Fruit fly (Drosophila melanogaster) whole organism, embryonic: ENCODE measurements around the gene FucTA.

Source experiments
- BtbVII ChIP-seq: fragments of 200-800 bp; sonication (Bioruptor generic); optimal IDR thresholded peaks from 3 replicates; lab custom pipeline; 2017; ENCODE audit warnings: missing biosample characterization, mild to moderate bottlenecking, missing genetic modification characterization
- CG10431 ChIP-seq: fragments of 200-800 bp; sonication (Bioruptor generic); optimal IDR thresholded peaks from 3 replicates; lab custom pipeline; 2018; ENCODE audit warnings: missing biosample characterization, mild to moderate bottlenecking, missing genetic modification characterization
- CG12236 ChIP-seq: fragments of 200-800 bp; sonication (Bioruptor generic); optimal IDR thresholded peaks from 2 replicates; lab custom pipeline; 2016; ENCODE audit warnings: missing biosample characterization, missing genetic modification characterization
- CG13424 ChIP-seq: fragments of 200-800 bp; sonication (Bioruptor generic); optimal IDR thresholded peaks from 2 replicates; lab custom pipeline; 2019; ENCODE audit warnings: missing biosample characterization, mild to moderate bottlenecking, missing genetic modification characterization, moderate library complexity
- CG13894 ChIP-seq: fragments of 200-800 bp; sonication (Bioruptor generic); optimal IDR thresholded peaks from 3 replicates; lab custom pipeline; 2018; ENCODE audit warnings: missing biosample characterization, mild to moderate bottlenecking, missing genetic modification characterization, moderate library complexity
- CG14014 ChIP-seq: fragments of 200-800 bp; sonication (Bioruptor generic); IDR thresholded peaks from 2 replicates; pipeline ENCODE4 v1.3.6; 2022; ENCODE audit warnings: missing biosample characterization, missing genetic modification characterization
- CG14965 ChIP-seq: fragments of 200-800 bp; sonication (Bioruptor generic); optimal IDR thresholded peaks from 2 replicates; lab custom pipeline; 2016; ENCODE audit warnings: missing biosample characterization, missing genetic modification characterization, borderline replicate concordance
- CG16815 ChIP-seq: fragments of 200-800 bp; sonication (Bioruptor generic); optimal IDR thresholded peaks from 3 replicates; lab custom pipeline; 2017; ENCODE audit warnings: missing biosample characterization, mild to moderate bottlenecking, missing genetic modification characterization
- CG18599 ChIP-seq: fragments of 200-800 bp; sonication (Bioruptor generic); optimal IDR thresholded peaks from 3 replicates; lab custom pipeline; 2017; ENCODE audit warnings: missing biosample characterization, missing genetic modification characterization, mild to moderate bottlenecking, moderate library complexity, missing genetic modification reagents
- CG18619 ChIP-seq: fragments of 200-800 bp; sonication (Bioruptor generic); optimal IDR thresholded peaks from 3 replicates; lab custom pipeline; 2017; ENCODE audit warnings: missing biosample characterization, mild to moderate bottlenecking, missing genetic modification characterization
- CG18764 ChIP-seq: fragments of 200-800 bp; sonication (Bioruptor generic); optimal IDR thresholded peaks from 3 replicates; lab custom pipeline; 2016; ENCODE audit warnings: missing biosample characterization, missing genetic modification characterization
- CG2129 ChIP-seq: fragments of 200-800 bp; sonication (Bioruptor generic); IDR thresholded peaks from 2 replicates; pipeline ENCODE4 v1.3.6; 2022; ENCODE audit warnings: missing biosample characterization, missing genetic modification characterization; ENCODE audit not compliant: partially characterized antibody
- CG2199 ChIP-seq: fragments of 200-800 bp; sonication (Bioruptor generic); IDR thresholded peaks from 3 replicates; pipeline ENCODE4 v1.3.6; 2022; ENCODE audit warnings: missing biosample characterization, missing genetic modification characterization
- CG31224 ChIP-seq: fragments of 200-800 bp; sonication (Bioruptor generic); IDR thresholded peaks from 2 replicates; pipeline ENCODE4 v1.3.6; 2022; ENCODE audit warnings: missing biosample characterization, missing genetic modification characterization
- CG31441 ChIP-seq: fragments of 200-800 bp; sonication (Bioruptor generic); IDR thresholded peaks from 2 replicates; pipeline ENCODE4 v1.3.6; 2022; ENCODE audit warnings: missing biosample characterization, missing genetic modification characterization
- CG5245 ChIP-seq: fragments of 200-800 bp; sonication (Bioruptor generic); optimal IDR thresholded peaks from 3 replicates; lab custom pipeline; 2016; ENCODE audit warnings: missing biosample characterization, missing genetic modification characterization
- CG6254 ChIP-seq: fragments of 200-800 bp; sonication (Bioruptor generic); optimal IDR thresholded peaks from 3 replicates; lab custom pipeline; 2017; ENCODE audit warnings: mild to moderate bottlenecking, missing biosample characterization, missing genetic modification reagents, missing genetic modification characterization
- CG7556 ChIP-seq: fragments of 200-800 bp; sonication (Bioruptor generic); optimal IDR thresholded peaks from 2 replicates; lab custom pipeline; 2017; ENCODE audit warnings: missing biosample characterization, mild to moderate bottlenecking, missing genetic modification characterization
- CG9727 ChIP-seq: fragments of 200-800 bp; sonication (Bioruptor generic); optimal IDR thresholded peaks from 3 replicates; lab custom pipeline; 2017; ENCODE audit warnings: missing biosample characterization, mild to moderate bottlenecking, missing genetic modification characterization
- CG9797 ChIP-seq: fragments of 200-800 bp; sonication (Bioruptor generic); optimal IDR thresholded peaks from 3 replicates; lab custom pipeline; 2018; ENCODE audit warnings: missing biosample characterization, mild to moderate bottlenecking, missing genetic modification characterization
- CHES-1-like ChIP-seq: fragments of 200-800 bp; sonication (Bioruptor generic); optimal IDR thresholded peaks from 2 replicates; lab custom pipeline; 2016; ENCODE audit warnings: missing biosample characterization, missing genetic modification characterization
- CTCF ChIP-seq: fragments of 200-800 bp; sonication (Bioruptor generic); optimal IDR thresholded peaks from 2 replicates; lab custom pipeline; 2017; ENCODE audit warnings: missing biosample characterization, mild to moderate bottlenecking, missing genetic modification characterization, moderate library complexity
- Chrac-16 ChIP-seq: fragments of 200-800 bp; sonication (Bioruptor generic); optimal IDR thresholded peaks from 3 replicates; lab custom pipeline; 2016; ENCODE audit warnings: missing biosample characterization, missing genetic modification characterization
- Dip2 ChIP-seq: fragments of 200-800 bp; sonication (Bioruptor generic); IDR thresholded peaks from 2 replicates; pipeline ENCODE4 v1.3.6; 2022; ENCODE audit warnings: missing biosample characterization, missing genetic modification characterization
- Gug ChIP-seq: fragments of 200-800 bp; sonication (Bioruptor generic); IDR thresholded peaks from 4 replicates; pipeline ENCODE4 v1.3.6; 2022; ENCODE audit warnings: missing biosample characterization, missing genetic modification characterization
- Hey ChIP-seq: fragments of 200-800 bp; sonication (Bioruptor generic); optimal IDR thresholded peaks from 3 replicates; lab custom pipeline; 2018; ENCODE audit warnings: missing biosample characterization, mild to moderate bottlenecking, missing genetic modification characterization
- Hmx ChIP-seq: fragments of 200-800 bp; sonication (Bioruptor generic); optimal IDR thresholded peaks from 2 replicates; lab custom pipeline; 2016; ENCODE audit warnings: missing biosample characterization, missing genetic modification characterization
- Lpt ChIP-seq: fragments of >200 bp; optimal IDR thresholded peaks from 2 replicates; lab custom pipeline; 2018; ENCODE audit warnings: missing biosample characterization, missing genetic modification characterization
- Meics ChIP-seq: fragments of 200-800 bp; sonication (Bioruptor generic); optimal IDR thresholded peaks from 2 replicates; lab custom pipeline; 2017; ENCODE audit warnings: missing biosample characterization, mild to moderate bottlenecking, missing genetic modification characterization
- Nf-YC ChIP-seq: fragments of 200-800 bp; optimal IDR thresholded peaks from 3 replicates; lab custom pipeline; 2019; ENCODE audit warnings: missing biosample characterization, mild to moderate bottlenecking, missing genetic modification characterization, moderate library complexity
- Opbp ChIP-seq: fragments of 200-800 bp; sonication (Bioruptor generic); IDR thresholded peaks from 3 replicates; pipeline ENCODE4 v1.3.6; 2022; ENCODE audit warnings: missing biosample characterization, missing genetic modification characterization; ENCODE audit not compliant: partially characterized antibody
- Side ChIP-seq: fragments of 200-800 bp; sonication (Bioruptor generic); optimal IDR thresholded peaks from 2 replicates; lab custom pipeline; 2016; ENCODE audit warnings: missing biosample characterization, missing genetic modification characterization
- Taf1 ChIP-seq: fragments of 200-800 bp; sonication (Bioruptor generic); IDR thresholded peaks from 2 replicates; pipeline ENCODE4 v1.3.6; 2022; ENCODE audit warnings: missing biosample characterization, missing genetic modification characterization
- Usf ChIP-seq: fragments of 200-800 bp; sonication (Bioruptor generic); optimal IDR thresholded peaks from 2 replicates; lab custom pipeline; 2017; ENCODE audit warnings: missing genotype, missing biosample characterization, missing genetic modification characterization
- Vsx1 ChIP-seq: fragments of 200-800 bp; sonication (Bioruptor generic); optimal IDR thresholded peaks from 2 replicates; lab custom pipeline; 2017; ENCODE audit warnings: missing biosample characterization, mild to moderate bottlenecking, missing genetic modification characterization, missing genetic modification reagents
- amos ChIP-seq: fragments of 200-800 bp; sonication (Bioruptor generic); IDR thresholded peaks from 2 replicates; pipeline ENCODE4 v1.3.6; 2022; ENCODE audit warnings: missing biosample characterization, missing genetic modification characterization; ENCODE audit not compliant: partially characterized antibody
- br ChIP-seq: fragments of >200 bp; optimal IDR thresholded peaks from 2 replicates; lab custom pipeline; 2017
- chinmo ChIP-seq: fragments of 200-800 bp; sonication (Bioruptor generic); IDR thresholded peaks from 4 replicates; pipeline ENCODE4 v1.3.6; 2022; ENCODE audit warnings: missing biosample characterization, missing genetic modification characterization; ENCODE audit not compliant: partially characterized antibody
- corto ChIP-seq: fragments of 200-800 bp; sonication (Bioruptor generic); optimal IDR thresholded peaks from 2 replicates; lab custom pipeline; 2016; ENCODE audit warnings: missing biosample characterization, mild to moderate bottlenecking, missing genetic modification characterization, moderate library complexity
- dmrt11E ChIP-seq: fragments of 200-800 bp; sonication (Bioruptor generic); optimal IDR thresholded peaks from 3 replicates; lab custom pipeline; 2018; ENCODE audit warnings: missing biosample characterization, mild to moderate bottlenecking, missing genetic modification characterization, moderate library complexity
- en ChIP-seq: fragments of 200-800 bp; sonication (Bioruptor generic); optimal IDR thresholded peaks from 2 replicates; lab custom pipeline; 2016; ENCODE audit warnings: missing biosample characterization, missing genetic modification characterization
- gro ChIP-seq: fragments of 200-800 bp; sonication (Bioruptor generic); optimal IDR thresholded peaks from 2 replicates; lab custom pipeline; 2016; ENCODE audit warnings: missing biosample characterization, missing genetic modification characterization
- ind ChIP-seq: fragments of 200-800 bp; sonication (Bioruptor generic); optimal IDR thresholded peaks from 3 replicates; lab custom pipeline; 2016; ENCODE audit warnings: missing biosample characterization, missing genetic modification characterization
- mirr ChIP-seq: fragments of 200-800 bp; sonication (Bioruptor generic); optimal IDR thresholded peaks from 3 replicates; lab custom pipeline; 2018; ENCODE audit warnings: missing biosample characterization, mild to moderate bottlenecking, missing genetic modification characterization
- otp ChIP-seq: fragments of 200-800 bp; sonication (Bioruptor generic); IDR thresholded peaks from 3 replicates; pipeline ENCODE4, ENCODE4 v1.3.6; 2022; ENCODE audit warnings: missing biosample characterization, missing genetic modification characterization
- pb ChIP-seq: fragments of 200-800 bp; sonication (Bioruptor generic); optimal IDR thresholded peaks from 3 replicates; lab custom pipeline; 2016; ENCODE audit warnings: missing biosample characterization, missing genetic modification characterization
- sisA ChIP-seq: fragments of 200-800 bp; sonication (Bioruptor generic); IDR thresholded peaks from 2 replicates; pipeline ENCODE4 v1.3.6; 2022; ENCODE audit warnings: missing biosample characterization, missing genetic modification characterization
- slou ChIP-seq: fragments of 200-800 bp; sonication (Bioruptor generic); optimal IDR thresholded peaks from 3 replicates; lab custom pipeline; 2016; ENCODE audit warnings: missing biosample characterization, missing genetic modification characterization
- tna ChIP-seq: fragments of 200-800 bp; sonication (Bioruptor generic); IDR thresholded peaks from 2 replicates; pipeline ENCODE4 v1.3.6; 2022; ENCODE audit warnings: missing biosample characterization, missing genetic modification characterization; ENCODE audit not compliant: partially characterized antibody
- ttk ChIP-seq: fragments of 200-800 bp; sonication (Bioruptor generic); IDR thresholded peaks from 2 replicates; pipeline ENCODE4 v2.1.2; 2022; ENCODE audit warnings: missing biosample characterization, missing genetic modification characterization
- yki ChIP-seq: fragments of >200 bp; optimal IDR thresholded peaks from 3 replicates; lab custom pipeline; 2018

The FucTA gene

DNA sequence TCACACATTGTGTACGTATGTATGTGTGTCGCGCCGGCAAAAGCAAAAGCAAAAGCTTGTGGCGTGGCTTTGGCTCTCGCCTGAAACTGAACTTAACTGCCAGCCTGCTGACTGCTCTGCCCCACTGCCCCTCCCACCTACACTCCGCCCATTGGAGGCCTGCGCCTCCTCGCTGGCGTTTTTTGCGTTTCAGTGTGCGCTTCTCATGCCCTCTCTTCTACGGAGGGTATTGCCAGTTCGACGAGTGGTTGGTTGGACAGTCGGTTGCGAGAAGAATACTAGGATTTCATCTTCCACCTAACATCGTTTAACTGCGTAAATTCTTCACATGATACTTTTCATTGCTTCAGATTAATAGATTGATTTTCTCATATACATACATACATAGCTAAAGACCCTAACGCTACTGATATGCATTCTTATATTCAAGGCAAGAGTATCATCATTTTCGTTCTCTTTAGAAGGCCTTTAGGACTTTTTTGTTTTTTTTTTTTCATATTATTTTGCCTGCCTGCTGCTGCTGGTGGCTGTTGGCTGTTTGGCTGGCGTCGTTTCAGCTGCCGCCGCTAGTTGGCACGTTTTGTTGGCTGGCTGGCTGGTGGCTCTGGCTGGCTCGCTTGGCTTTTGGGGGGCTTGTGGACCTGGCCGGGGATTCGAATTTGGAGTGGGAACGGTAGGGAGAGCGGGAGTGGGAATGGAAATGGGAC, 41.9 kb upstream of the FucTA start (continued):
- TF ChIP-seq otp (GFP tag; lab: Robert Waterston, UW) (no peak), CG31441 (peak; percentile 55), CG13894 (tag; lab: Kevin White, UChicago) (no peak), CG2199 (no peak), CG9797 (no peak), corto (GFP tag; lab: Kevin White, UChicago) (peak; percentile 55), amos (GFP tag; lab: Robert Waterston, UW) (no peak), sisA (GFP tag; lab: Robert Waterston, UW) (peak; percentile 61), br (lab: Kevin White, UChicago) (no peak), Lpt (GFP tag; lab: Kevin White, UChicago) (no peak), dmrt11E (tag; lab: Kevin White, UChicago) (no peak), en (GFP tag; lab: Kevin White, UChicago) (peak; percentile 2), CG6254 (GFP tag; lab: Kevin White, UChicago) (no peak), CG31224 (GFP tag; lab: Robert Waterston, UW) (no peak), Side (GFP tag; lab: Kevin White, UChicago) (peak; percentile 18), ttk (no peak), ind (peak; percentile 39), yki (no peak), Gug (peak; percentile 58; the same call in 2 of the 4 replicates), Usf (GFP tag; lab: Kevin White, UChicago) (no peak), CHES-1-like (GFP tag; lab: Kevin White, UChicago) (peak; percentile 70), Meics (GFP tag; lab: Kevin White, UChicago) (peak; percentile 54), CG5245 (GFP tag; lab: Kevin White, UChicago) (no peak), tna (no peak), Hey (tag; lab: Kevin White, UChicago) (no peak), slou (GFP tag; lab: Kevin White, UChicago) (peak; percentile 7), CG13424 (tag; lab: Kevin White, UChicago) (peak; percentile 70), CG14014 (peak; percentile 59; the same call in 1 of the 2 replicates), BtbVII (peak; percentile 27), CG14965 (no peak), Dip2 (GFP tag; lab: Robert Waterston, UW) (no peak), Hmx (GFP tag; lab: Kevin White, UChicago) (no peak), CG10431 (GFP tag; lab: Kevin White, UChicago) (no peak), mirr (GFP tag; lab: Kevin White, UChicago) (no peak), CG2129 (no peak), CG9727 (GFP tag; lab: Kevin White, UChicago) (peak; percentile 56), CG12236 (GFP tag; lab: Kevin White, UChicago) (peak; percentile 23), CG18764 (GFP tag; lab: Kevin White, UChicago) (no peak), gro (GFP tag; lab: Kevin White, UChicago) (peak; percentile 63), Nf-YC (tag; lab: Kevin White, UChicago) (no peak)

DNA sequence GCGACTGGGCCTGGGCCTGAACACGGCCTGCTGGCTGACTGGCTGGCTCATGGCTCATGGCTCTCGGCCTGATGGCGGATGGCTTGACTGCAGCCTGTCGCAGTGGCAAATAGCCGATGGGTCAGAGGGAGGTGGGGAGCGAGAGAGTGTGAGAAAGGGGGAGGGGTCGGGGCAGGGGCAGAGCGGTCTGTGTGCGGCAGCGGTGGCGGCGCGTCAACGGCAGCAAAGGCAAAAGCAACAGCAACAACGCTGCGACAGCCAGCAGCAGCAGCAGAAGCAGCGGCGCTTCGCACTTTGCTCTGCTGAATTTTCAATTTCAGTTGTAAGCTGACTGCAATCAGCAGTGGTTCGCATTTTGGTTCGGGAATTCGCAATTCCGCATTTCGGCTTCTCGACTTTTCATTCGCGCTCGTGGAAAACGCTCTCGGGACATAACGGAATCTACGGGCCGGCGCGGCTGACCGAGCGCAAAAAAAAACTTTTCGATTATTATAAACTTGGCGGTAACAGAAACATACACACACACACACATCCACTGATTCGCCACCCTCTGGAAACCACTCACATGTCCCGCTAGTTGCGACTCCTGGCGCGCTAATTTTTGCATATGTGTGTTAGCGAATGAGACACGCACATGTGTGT, 41.2 kb upstream of the FucTA start, which contains the start of gene CG45071:
Gene CG45071 (plus strand): TSS at position 317 of the 642 bp plus-strand sequence.
- TF ChIP-seq Vsx1 (GFP tag; lab: Kevin White, UChicago) (no peak), CG7556 (no peak), Usf (GFP tag; lab: Kevin White, UChicago) (no peak), CG16815 (no peak), CG18599 (no peak), chinmo (GFP tag; lab: Robert Waterston, UW) (0 out of 4 replicates have a peak, but pooled peaks have one; percentile 61), CTCF (no peak), Taf1 (no peak), pb (no peak), Opbp (GFP tag; lab: Robert Waterston, UW) (0 out of 3 replicates have a peak, but pooled peaks have one; percentile 16), mirr (GFP tag; lab: Kevin White, UChicago) (no peak), br (lab: Kevin White, UChicago) (no peak), CG18619 (GFP tag; lab: Kevin White, UChicago) (no peak), CG5245 (GFP tag; lab: Kevin White, UChicago) (no peak), Chrac-16 (GFP tag; lab: Kevin White, UChicago) (no peak)
